Worm (Caenorhabditis elegans): ENCODE results near the gene str-211.

- TF ChIP-seq him-1 (tag; optimal IDR thresholded peaks at IDR 0.05) (no peak), W03F9.2 (tag; optimal IDR thresholded peaks at IDR 0.05) (no peak), dao-5 (tag; optimal IDR thresholded peaks at IDR 0.05) (no peak)
These were observed 23.1 kb upstream of the str-211 start for ce11 chrV:4967238-4967637.

All from whole organism, L4/young adult.